Worm (Caenorhabditis elegans) whole organism, L4/young adult: Measurements from ENCODE around the gene maa-1.
A peak's percentile ranks its signal among the peaks of the same experiment; 100 is the strongest.

Source experiments
- W03F9.2 ChIP-seq: fragments of 150-350 bp; optimal IDR thresholded peaks from 2 replicates; lab custom pipeline; 2014; ENCODE audit warnings: missing biosample characterization, missing genetic modification characterization
- dao-5 ChIP-seq: sonication (generic microtip); optimal IDR thresholded peaks from 2 replicates; lab custom pipeline; 2016; ENCODE audit warnings: missing genotype, missing genetic modification characterization, moderate library complexity, missing compliant biosample characterization
- him-1 ChIP-seq: sonication (generic microtip); optimal IDR thresholded peaks from 2 replicates; lab custom pipeline; 2016; ENCODE audit warnings: missing genotype, missing genetic modification reagents, missing genetic modification characterization, missing compliant biosample characterization

The maa-1 gene

DNA sequence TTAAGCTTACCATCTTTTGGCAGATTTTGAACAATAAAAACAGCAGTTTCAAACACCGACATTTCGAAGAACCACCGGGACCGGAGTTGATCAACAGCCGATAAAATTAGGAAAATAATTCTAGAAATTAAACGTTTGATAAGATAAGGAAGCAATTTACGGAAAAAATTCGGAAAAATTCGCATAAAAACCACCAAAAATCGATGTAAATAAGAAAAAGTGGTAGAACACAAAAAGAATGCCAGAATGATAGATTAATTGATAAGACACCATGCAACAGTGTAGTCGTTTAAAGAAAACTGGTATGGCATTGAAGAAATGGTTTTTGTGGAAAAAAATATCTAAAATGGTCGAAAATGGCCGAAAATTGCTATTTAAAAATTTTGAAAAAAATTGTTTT is at the start of gene maa-1:
maa-1 (minus strand) TSS at position 120 of the 400 bp plus-strand sequence.
- TF ChIP-seq dao-5 (tag; lab: Kevin White, UChicago) (no peak), W03F9.2 (tag; lab: Kevin White, UChicago) (no peak), him-1 (tag; lab: Kevin White, UChicago) (no peak)

DNA sequence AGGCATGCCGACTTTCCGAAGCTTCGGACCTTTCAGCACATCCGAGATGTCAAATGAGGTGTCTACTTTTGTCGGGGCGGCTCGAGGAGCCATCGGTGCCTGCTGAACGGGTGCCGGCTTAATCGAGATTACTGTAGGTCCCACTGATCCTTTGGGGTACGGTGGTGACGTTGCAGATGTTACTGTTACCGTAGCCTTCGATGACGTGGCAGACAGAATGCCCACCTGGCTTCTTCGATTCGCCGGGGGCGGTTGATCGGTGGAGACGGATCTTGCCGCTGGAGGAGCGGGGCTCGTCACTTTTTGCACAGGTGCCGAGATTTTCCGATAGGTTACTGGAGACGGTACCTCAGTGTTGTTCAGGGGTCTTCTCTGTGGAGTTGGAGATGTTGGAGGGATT is 49.3 kb upstream of the maa-1 start:
- TF ChIP-seq him-1 (tag; lab: Kevin White, UChicago), result no peak
- TF ChIP-seq dao-5 (tag; lab: Kevin White, UChicago), result no peak
- TF ChIP-seq W03F9.2 (tag; lab: Kevin White, UChicago), result no peak

DNA sequence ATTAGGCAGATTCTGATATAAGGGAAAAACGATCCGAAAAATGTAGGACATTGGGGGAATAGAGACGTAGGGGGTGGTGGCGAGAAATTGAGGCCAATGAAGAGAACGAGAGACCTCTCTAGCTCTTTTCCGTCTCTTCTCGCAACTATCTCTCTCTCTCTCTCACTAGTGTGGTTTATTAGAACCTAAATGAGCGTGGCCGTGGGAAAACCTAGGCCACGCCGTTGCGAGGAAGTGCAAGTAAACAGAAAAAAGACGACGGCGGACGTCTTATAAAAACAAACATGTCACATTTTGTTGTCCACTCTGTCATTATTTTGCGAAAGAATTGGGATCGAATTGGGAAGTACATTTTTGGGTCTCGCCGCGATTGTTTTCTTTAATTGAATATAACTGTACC is 47.7 kb upstream of the maa-1 start:
- no peak for TF ChIP-seq dao-5 (tag; lab: Kevin White, UChicago)
- no peak for TF ChIP-seq him-1 (tag; lab: Kevin White, UChicago)
- TF ChIP-seq W03F9.2 (tag; lab: Kevin White, UChicago), result peak; percentile 44

DNA sequence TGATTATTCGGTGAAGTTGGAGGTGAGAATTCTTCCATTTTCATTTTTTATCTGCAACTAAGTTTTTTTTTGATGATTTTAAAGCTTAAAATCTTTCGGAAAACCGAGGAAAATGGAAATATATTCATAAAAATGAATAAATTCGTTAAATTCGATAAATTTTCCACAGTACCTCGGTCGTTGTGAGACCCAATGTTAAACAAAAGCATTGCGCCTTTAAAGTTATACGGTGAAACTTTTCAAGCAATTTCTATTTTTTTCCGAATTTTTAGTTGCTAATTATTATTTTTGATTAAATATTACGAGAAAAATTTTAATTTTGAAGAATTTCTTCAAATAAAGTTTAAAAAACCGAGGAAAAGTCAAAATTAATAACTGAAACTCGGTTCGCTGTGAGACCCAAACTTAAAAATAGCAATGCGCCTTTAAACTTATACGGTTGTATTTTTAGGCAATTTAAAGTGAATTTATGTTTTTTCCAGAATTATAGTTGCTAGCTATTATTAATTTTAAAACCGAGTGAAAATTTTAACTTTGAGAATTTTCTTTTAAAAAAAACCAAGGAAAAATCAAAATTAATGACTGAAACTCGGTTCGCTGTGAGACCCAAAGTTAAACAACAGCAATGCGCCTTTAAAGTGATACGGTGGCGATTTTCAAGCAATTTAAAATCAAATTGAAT is 47.0 kb upstream of the maa-1 start, which contains the start of gene taf-12:
taf-12 (minus strand) TSS at position 51 of the 682 bp plus-strand sequence.
- TF ChIP-seq W03F9.2 (tag; lab: Kevin White, UChicago) (peak; percentile 44), dao-5 (tag; lab: Kevin White, UChicago) (no peak)

DNA sequence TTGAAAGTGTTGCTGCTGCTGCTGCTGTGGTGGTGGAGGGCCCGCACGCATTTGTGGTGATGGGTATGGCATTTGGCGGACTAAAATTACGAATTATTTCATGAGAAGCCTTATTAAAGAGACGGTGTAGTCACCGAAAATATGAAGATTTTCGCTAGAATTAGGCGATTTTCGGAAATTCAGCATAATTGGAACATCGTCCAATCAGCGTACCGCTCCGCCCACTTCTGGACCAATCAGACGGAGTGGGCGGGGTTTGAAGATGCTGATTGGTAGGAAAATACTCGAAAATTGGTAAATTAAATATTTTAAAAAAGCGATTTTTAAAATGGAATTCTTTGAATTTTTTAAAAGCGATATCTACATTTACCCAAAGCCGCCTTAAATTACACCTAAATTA is 43.8 kb upstream of the maa-1 start:
- TF ChIP-seq him-1 (tag; lab: Kevin White, UChicago) (no peak), dao-5 (tag; lab: Kevin White, UChicago) (no peak), W03F9.2 (tag; lab: Kevin White, UChicago) (no peak)

DNA sequence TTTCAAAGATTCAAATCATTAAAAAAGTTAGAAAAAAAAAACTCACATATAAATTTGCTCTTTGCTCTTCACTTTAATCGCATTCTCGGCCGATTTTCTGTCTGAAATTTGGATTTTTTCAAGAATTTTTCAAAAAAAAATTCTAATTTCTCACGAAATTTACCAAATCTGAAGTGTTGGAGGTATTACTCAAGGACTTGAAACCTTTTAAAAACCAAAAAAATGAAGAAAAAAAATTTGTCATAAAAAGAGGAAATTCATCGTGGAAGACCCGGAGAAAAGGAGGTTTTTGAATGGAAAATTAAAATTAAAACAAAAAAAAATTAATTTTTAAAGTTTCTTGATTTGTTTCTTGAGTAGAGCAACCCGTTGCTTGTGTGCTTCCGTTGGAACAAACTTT is 39.8 kb upstream of the maa-1 start, which contains the start of gene Y56A3A.2:
Y56A3A.2 (minus strand) TSS at position 101 of the 400 bp plus-strand sequence.
- no peak for TF ChIP-seq him-1 (tag; lab: Kevin White, UChicago)
- TF ChIP-seq dao-5 (tag; lab: Kevin White, UChicago), result no peak
- TF ChIP-seq W03F9.2 (tag; lab: Kevin White, UChicago), result no peak

DNA sequence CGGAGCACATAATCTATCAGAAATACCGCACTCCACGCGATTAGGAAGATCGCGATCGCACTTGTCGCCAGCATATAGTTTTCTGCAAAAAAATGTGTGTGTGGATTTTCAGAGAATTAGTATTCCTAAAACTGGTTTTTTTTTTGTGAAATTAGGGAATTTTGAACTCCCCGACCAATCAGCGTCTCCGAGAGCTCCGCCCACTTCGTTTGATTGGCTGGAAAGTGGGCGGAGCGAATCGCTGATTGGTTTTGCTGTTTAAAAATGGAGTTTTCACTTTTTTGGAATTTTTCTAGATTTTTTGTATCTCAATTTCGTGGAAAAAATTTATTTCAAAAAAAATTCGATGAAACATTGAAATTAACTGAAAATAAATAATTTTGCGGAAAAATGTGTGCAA is 38.8 kb upstream of the maa-1 start:
- TF ChIP-seq him-1 (tag; lab: Kevin White, UChicago) (no peak), dao-5 (tag; lab: Kevin White, UChicago) (no peak), W03F9.2 (tag; lab: Kevin White, UChicago) (no peak)

DNA sequence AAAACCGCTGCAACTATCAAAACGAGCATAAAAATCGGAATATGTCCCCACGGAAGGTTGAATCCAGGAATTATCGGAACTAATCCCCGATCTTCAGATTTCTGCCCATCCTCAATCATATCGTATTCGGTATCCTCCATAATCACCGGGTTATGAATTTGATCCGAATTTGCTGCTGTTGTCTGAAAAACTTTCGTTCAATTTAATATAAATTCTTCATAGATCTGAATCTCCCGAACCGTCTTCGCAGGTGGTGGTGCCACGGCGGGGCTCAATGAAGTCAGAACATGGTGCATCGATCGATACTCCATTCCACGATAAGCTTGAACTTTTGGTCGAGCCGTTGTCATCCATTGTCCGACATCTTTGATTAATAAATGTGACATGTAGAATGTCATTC is 34.5 kb upstream of the maa-1 start:
- no peak for TF ChIP-seq W03F9.2 (tag; lab: Kevin White, UChicago)
- TF ChIP-seq dao-5 (tag; lab: Kevin White, UChicago), result no peak
- no peak for TF ChIP-seq him-1 (tag; lab: Kevin White, UChicago)

DNA sequence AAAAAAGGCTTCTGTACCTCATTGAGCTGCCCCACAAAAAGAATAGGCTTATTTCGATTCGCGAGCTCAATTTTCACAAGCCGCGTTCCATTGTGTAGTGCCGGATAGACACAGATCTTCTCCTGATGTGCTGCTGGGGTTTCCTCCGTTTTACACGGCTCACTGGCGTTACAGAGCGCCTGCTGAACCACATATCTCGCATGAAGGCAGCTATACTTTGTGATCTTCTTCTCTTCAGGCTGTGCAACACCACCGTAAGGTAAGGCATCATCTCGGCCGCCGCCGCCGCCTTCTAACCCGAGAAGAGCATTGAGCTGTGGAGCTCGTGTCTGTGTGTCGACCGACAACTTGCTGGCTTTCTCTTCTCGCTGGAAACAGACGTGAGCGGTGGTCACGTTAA is 31.2 kb upstream of the maa-1 start:
- no peak for TF ChIP-seq him-1 (tag; lab: Kevin White, UChicago)
- no peak for TF ChIP-seq dao-5 (tag; lab: Kevin White, UChicago)
- no peak for TF ChIP-seq W03F9.2 (tag; lab: Kevin White, UChicago)

DNA sequence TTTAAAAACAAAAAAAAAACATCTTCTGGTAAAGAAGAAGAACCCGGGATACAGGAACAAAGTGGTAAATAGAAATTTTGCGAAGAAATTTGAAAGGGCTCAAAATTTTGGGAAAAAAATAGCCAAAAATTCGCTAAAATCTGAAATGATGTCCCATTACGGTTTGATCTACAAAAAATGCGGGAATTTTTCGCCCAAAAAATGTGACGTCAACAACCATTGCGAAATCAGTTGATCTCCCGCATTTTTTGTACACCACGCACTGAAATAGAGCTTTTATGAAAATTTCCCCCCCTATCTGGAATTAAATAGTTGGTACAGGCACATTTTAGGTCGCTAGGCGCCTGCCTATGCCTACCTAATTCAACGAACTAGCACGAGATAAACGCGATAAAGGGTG is 27.3 kb upstream of the maa-1 start:
- no peak for TF ChIP-seq dao-5 (tag; lab: Kevin White, UChicago)
- no peak for TF ChIP-seq W03F9.2 (tag; lab: Kevin White, UChicago)
- no peak for TF ChIP-seq him-1 (tag; lab: Kevin White, UChicago)

DNA sequence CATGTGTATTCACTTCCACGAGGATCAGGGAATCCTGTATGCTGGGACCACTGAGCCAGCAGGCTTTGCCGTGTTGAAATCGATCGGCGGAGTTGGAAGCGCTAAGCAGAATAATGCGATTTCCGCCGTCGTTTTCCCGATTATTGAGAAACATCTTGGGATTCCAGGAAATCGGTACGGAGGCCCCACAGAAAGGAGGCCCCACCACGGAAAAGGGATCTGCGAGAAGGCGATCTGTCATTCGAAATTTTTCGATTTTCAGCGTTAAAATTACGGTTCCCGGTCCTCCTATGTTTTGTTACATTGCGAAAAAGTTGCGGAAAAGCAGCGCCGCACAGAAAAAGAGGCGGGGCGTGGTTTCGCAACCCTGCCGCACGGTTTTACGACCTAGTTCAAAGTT is 26.0 kb upstream of the maa-1 start:
- TF ChIP-seq him-1 (tag; lab: Kevin White, UChicago) (no peak), dao-5 (tag; lab: Kevin White, UChicago) (no peak), W03F9.2 (tag; lab: Kevin White, UChicago) (no peak)

DNA sequence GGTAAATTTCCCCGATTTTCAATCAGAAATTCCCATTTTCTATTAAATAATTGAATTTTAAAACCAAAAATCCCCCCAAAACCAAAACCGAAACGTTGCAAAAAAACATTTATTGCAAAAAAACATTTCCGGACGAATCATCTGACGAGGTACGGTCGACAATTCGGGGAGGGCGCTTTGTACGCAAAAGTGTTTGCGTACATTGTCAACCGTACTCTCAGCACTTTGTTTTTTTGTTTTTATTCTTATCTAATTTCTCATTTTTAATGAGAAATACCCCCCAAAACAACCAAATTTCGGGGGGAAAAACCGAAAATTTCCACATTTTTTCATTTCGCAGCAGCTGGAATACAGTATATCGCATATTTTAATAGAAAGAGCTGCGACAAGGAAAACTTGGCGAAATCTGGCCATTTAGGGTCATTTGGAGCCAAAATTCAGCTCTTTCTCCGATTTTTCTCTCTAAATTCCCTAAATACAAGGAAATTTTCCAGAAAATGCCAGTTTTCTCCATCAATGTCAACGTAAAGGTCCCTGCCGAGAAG is 25.4 kb upstream of the maa-1 start, which contains the start of gene mif-1:
mif-1 (plus strand) TSS at position 495 of the 545 bp plus-strand sequence.
- TF ChIP-seq dao-5 (tag; lab: Kevin White, UChicago) (no peak), W03F9.2 (tag; lab: Kevin White, UChicago) (peak; percentile 43)

DNA sequence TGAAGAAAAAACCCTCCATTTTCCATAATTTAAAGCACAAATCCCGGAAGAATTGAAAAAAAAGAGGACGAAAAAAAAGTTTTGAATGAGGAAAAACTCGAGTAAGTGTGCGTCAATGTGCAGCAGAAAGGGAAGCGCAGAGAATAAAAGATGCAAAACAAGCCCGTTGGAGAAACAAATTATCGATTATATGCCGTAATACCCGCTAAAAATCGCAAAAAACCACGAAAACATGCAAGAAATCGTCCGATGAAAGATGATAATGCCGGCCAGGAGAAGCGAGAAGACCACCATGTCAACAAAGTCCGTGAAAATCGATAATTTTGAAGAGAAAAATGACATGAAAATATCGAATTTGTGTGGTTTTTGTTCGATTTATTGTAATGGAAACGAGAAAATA is 24.7 kb upstream of the maa-1 start:
- no peak for TF ChIP-seq dao-5 (tag; lab: Kevin White, UChicago)
- no peak for TF ChIP-seq him-1 (tag; lab: Kevin White, UChicago)
- TF ChIP-seq W03F9.2 (tag; lab: Kevin White, UChicago), result no peak

DNA sequence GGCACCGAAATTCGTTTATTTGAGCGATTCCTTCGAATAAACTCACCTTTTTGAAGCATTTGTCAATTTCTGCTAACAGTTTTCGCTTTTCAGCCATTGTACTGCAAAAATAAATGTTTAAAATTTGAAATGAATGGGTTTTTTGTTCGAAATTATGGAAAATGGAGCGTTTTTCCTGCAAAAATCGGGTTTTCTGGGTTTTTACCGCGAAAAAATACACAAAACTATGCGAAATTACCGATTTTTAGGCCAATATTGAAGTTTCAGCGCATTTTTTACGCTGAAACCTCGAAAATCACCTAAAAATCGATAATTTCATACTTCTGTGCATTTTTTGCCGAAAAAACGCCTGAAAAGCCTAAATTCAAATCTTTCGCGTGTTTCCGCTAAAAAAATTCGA is 24.0 kb upstream of the maa-1 start, which contains the start of gene ntl-3:
ntl-3 (minus strand) TSS at position 101 of the 400 bp plus-strand sequence.
- TF ChIP-seq dao-5 (tag; lab: Kevin White, UChicago), result no peak
- TF ChIP-seq him-1 (tag; lab: Kevin White, UChicago), result no peak
- no peak for TF ChIP-seq W03F9.2 (tag; lab: Kevin White, UChicago)
